Worm (Caenorhabditis elegans): ENCODE results near the gene R04D3.4.

DNA sequence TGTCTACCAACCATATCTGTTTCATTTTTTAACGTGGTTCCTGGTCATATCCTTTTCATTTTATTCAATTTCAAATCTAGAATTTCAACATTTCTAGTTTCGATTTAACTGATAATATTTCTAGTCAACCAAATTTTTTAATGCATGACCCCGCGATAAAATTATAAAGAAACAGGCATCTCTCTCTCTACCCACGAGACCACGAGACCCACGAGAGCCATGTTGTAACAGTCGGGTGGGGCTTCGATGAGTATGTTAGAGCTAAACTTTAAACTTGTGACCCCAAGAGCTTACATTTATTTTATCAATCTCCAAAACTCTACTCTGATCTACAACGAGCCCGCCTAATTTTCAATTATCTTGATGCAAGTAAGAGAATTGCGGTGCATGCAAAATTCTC is 29.7 kb upstream of the R04D3.4 start:
- TF ChIP-seq pqm-1 (tag; optimal IDR thresholded peaks at IDR 0.05), result no peak
- no peak for TF ChIP-seq elt-2 (tag; optimal IDR thresholded peaks at IDR 0.05)
- no peak for TF ChIP-seq efl-1 (optimal IDR thresholded peaks at IDR 0.05)
- TF ChIP-seq efl-1 (GFP tag; optimal IDR thresholded peaks at IDR 0.05 in 1 of 2), result no peak
- TF ChIP-seq ceh-82 (tag; optimal IDR thresholded peaks at IDR 0.05), result no peak
- TF ChIP-seq lin-39 (tag; optimal IDR thresholded peaks at IDR 0.05), result no peak
- TF ChIP-seq ces-1 (GFP tag; optimal IDR thresholded peaks at IDR 0.05), result no peak
- no peak for TF ChIP-seq mep-1 (tag; optimal IDR thresholded peaks at IDR 0.05)
- TF ChIP-seq blmp-1 (tag; optimal IDR thresholded peaks at IDR 0.05), result no peak
- TF ChIP-seq jun-1 (tag; optimal IDR thresholded peaks at IDR 0.05), result no peak
- TF ChIP-seq ceh-90 (tag; optimal IDR thresholded peaks at IDR 0.05), result no peak
- TF ChIP-seq nhr-11 (tag; optimal IDR thresholded peaks at IDR 0.05), result no peak
- no peak for TF ChIP-seq snpc-4 (tag; optimal IDR thresholded peaks at IDR 0.05)
- no peak for TF ChIP-seq unc-86 (tag; optimal IDR thresholded peaks at IDR 0.05)

All from whole organism, L1 larva.